In genomic region chrIII:8124323-8124722, ce11 we compare ENCODE assay signal across 4 worm cellular contexts.
TF ChIP-seq lines count a peak whose summit lies in the region.

No protein-coding gene starts in this region.

TF ChIP-seq in whole organism, L2 larva, 48 proteins besides CTCF, POLR2A, EP300 and RAD21 (continues in another document):
- TF ChIP-seq fos-1 (tag; optimal IDR thresholded peaks at IDR 0.05; lab: Kevin White, UChicago) (peak; percentile 86), ztf-1 (GFP tag; conservative IDR thresholded peaks at IDR 0.05; lab: Robert Waterston, UW) (no peak), C34F6.9 (tag; optimal IDR thresholded peaks at IDR 0.05; lab: Kevin White, UChicago) (peak; percentile 92), nhr-12 (tag; optimal IDR thresholded peaks at IDR 0.05; lab: Kevin White, UChicago) (no peak), nhr-77 (tag; optimal IDR thresholded peaks at IDR 0.05; lab: Kevin White, UChicago) (no peak), unc-55 (GFP tag; optimal IDR thresholded peaks at IDR 0.05; lab: Kevin White, UChicago) (peak; percentile 83), gmeb-1 (tag; optimal IDR thresholded peaks at IDR 0.05; lab: Kevin White, UChicago) (peak; percentile 37), ceh-82 (tag; optimal IDR thresholded peaks at IDR 0.05; lab: Kevin White, UChicago) (no peak), lin-13 (GFP tag; optimal IDR thresholded peaks at IDR 0.05; lab: Kevin White, UChicago) (peak; percentile 82), egl-27 (tag; optimal IDR thresholded peaks at IDR 0.05; lab: Kevin White, UChicago) (peak; percentile 34), snpc-4 (tag; optimal IDR thresholded peaks at IDR 0.05; lab: Kevin White, UChicago) (no peak), dmd-4 (tag; optimal IDR thresholded peaks at IDR 0.05; lab: Kevin White, UChicago) (no peak), ztf-11 (tag; optimal IDR thresholded peaks at IDR 0.05; lab: Kevin White, UChicago) (no peak), sem-4 (tag; optimal IDR thresholded peaks at IDR 0.05; lab: Kevin White, UChicago) (no peak), blmp-1 (tag; optimal IDR thresholded peaks at IDR 0.05; lab: Kevin White, UChicago; ENCODE audit: insufficient read depth) (no peak), unc-39 (tag; optimal IDR thresholded peaks at IDR 0.05; lab: Kevin White, UChicago) (no peak), nhr-25 (tag; optimal IDR thresholded peaks at IDR 0.05; lab: Kevin White, UChicago) (peak; percentile 88), mab-5 (tag; optimal IDR thresholded peaks at IDR 0.05; lab: Kevin White, UChicago) (peak; percentile 29), Y55F3AM.14 (GFP tag; optimal IDR thresholded peaks at IDR 0.05; lab: Kevin White, UChicago) (no peak), ZK546.5 (tag; optimal IDR thresholded peaks at IDR 0.05; lab: Kevin White, UChicago) (no peak), ama-1 (optimal IDR thresholded peaks at IDR 0.05; lab: Kevin White, UChicago) (no peak), ceh-16 (tag; optimal IDR thresholded peaks at IDR 0.05; lab: Kevin White, UChicago) (no peak), nhr-10 (tag; optimal IDR thresholded peaks at IDR 0.05; lab: Kevin White, UChicago) (no peak), nhr-11 (tag; optimal IDR thresholded peaks at IDR 0.05; lab: Kevin White, UChicago) (no peak)

TF ChIP-seq in whole organism, L4 larva, 104 proteins besides CTCF, POLR2A, EP300 and RAD21 (continues in another document):
- TF ChIP-seq ZK546.5 (tag; optimal IDR thresholded peaks at IDR 0.05; lab: Kevin White, UChicago) = no peak
- peak; percentile 70 for TF ChIP-seq hlh-30 (tag; optimal IDR thresholded peaks at IDR 0.05; lab: Kevin White, UChicago; ENCODE audit: insufficient read depth)
- no peak for TF ChIP-seq egl-27 (tag; optimal IDR thresholded peaks at IDR 0.05; lab: Kevin White, UChicago)
- no peak for TF ChIP-seq zag-1 (tag; optimal IDR thresholded peaks at IDR 0.05; lab: Kevin White, UChicago)
- TF ChIP-seq daf-16 (GFP tag; optimal IDR thresholded peaks at IDR 0.05; lab: Kevin White, UChicago) = no peak
- peak; percentile 49 for TF ChIP-seq daf-16 (tag; optimal IDR thresholded peaks at IDR 0.05; lab: Kevin White, UChicago)
- TF ChIP-seq madf-9 (GFP tag; conservative IDR thresholded peaks at IDR 0.05; lab: Robert Waterston, UW) = no peak
- no peak for TF ChIP-seq skn-1 (tag; optimal IDR thresholded peaks at IDR 0.05; lab: Kevin White, UChicago)
- TF ChIP-seq fos-1 (tag; optimal IDR thresholded peaks at IDR 0.05; lab: Kevin White, UChicago) = no peak
- peak; percentile 8 for TF ChIP-seq lin-13 (GFP tag; optimal IDR thresholded peaks at IDR 0.05; lab: Kevin White, UChicago)
- TF ChIP-seq dmd-9 (GFP tag; IDR thresholded peaks at IDR 0.05; lab: Robert Waterston, UW) = no peak
- no peak for TF ChIP-seq unc-39 (tag; optimal IDR thresholded peaks at IDR 0.05; lab: Kevin White, UChicago)
- peak; percentile 42 for TF ChIP-seq nhr-77 (tag; optimal IDR thresholded peaks at IDR 0.05; lab: Kevin White, UChicago)
- no peak for TF ChIP-seq madf-5 (GFP tag; IDR thresholded peaks at IDR 0.05; lab: Robert Waterston, UW)
- no peak for TF ChIP-seq spr-1 (tag; optimal IDR thresholded peaks at IDR 0.05; lab: Kevin White, UChicago)
- no peak for TF ChIP-seq Y105C5A.15 (GFP tag; IDR thresholded peaks at IDR 0.05; lab: Robert Waterston, UW)
- no peak for TF ChIP-seq aly-2 (tag; optimal IDR thresholded peaks at IDR 0.05; lab: Kevin White, UChicago)
- no peak for TF ChIP-seq lin-29 (GFP tag; IDR thresholded peaks at IDR 0.05; lab: Robert Waterston, UW)
- TF ChIP-seq egl-43 (GFP tag; IDR thresholded peaks at IDR 0.05; lab: Robert Waterston, UW) = no peak
- no peak for TF ChIP-seq Y75B8A.6 (GFP tag; IDR thresholded peaks at IDR 0.05; lab: Robert Waterston, UW)
- peak; percentile 76 for TF ChIP-seq nhr-28 (tag; optimal IDR thresholded peaks at IDR 0.05; lab: Kevin White, UChicago)
- TF ChIP-seq daf-19 (GFP tag; conservative IDR thresholded peaks at IDR 0.05; lab: Robert Waterston, UW) = no peak
- TF ChIP-seq arid-1 (GFP tag; conservative IDR thresholded peaks at IDR 0.05; lab: Robert Waterston, UW) = no peak
- TF ChIP-seq lsy-2 (tag; optimal IDR thresholded peaks at IDR 0.05; lab: Kevin White, UChicago) = peak; percentile 64 to 91
- no peak for TF ChIP-seq D1046.2 (GFP tag; IDR thresholded peaks at IDR 0.05; lab: Robert Waterston, UW)

TF ChIP-seq in whole organism, late embryonic, 69 proteins besides CTCF, POLR2A, EP300 and RAD21:
- TF ChIP-seq ceh-14 (tag; optimal IDR thresholded peaks at IDR 0.05; lab: Kevin White, UChicago) (no peak), unc-42 (tag; optimal IDR thresholded peaks at IDR 0.05; lab: Kevin White, UChicago) (peak; percentile 41), ceh-31 (tag; optimal IDR thresholded peaks at IDR 0.05; lab: Kevin White, UChicago) (peak; percentile 46), tbx-2 (tag; optimal IDR thresholded peaks at IDR 0.05; lab: Kevin White, UChicago) (peak; percentile 13), nfya-1 (tag; optimal IDR thresholded peaks at IDR 0.05; lab: Kevin White, UChicago) (peak; percentile 71), rnt-1 (tag; optimal IDR thresholded peaks at IDR 0.05; lab: Kevin White, UChicago) (peak; percentile 17), sox-2 (GFP tag; IDR thresholded peaks at IDR 0.05; lab: Robert Waterston, UW) (peak; percentile 7; the same call in 1 of the 2 replicates), dmd-4 (tag; optimal IDR thresholded peaks at IDR 0.05; lab: Kevin White, UChicago; ENCODE audit: borderline replicate concordance) (no peak), pax-1 (tag; optimal IDR thresholded peaks at IDR 0.05; lab: Kevin White, UChicago) (peak; percentile 66)
TF ChIP-seq in whole organism, late embryonic: peak in this region for 7.

TF ChIP-seq in whole organism, mixed stage, embryonic, 35 proteins besides CTCF, POLR2A, EP300 and RAD21:
- TF ChIP-seq unc-120 (tag; optimal IDR thresholded peaks at IDR 0.05; lab: Kevin White, UChicago; ENCODE audit: poor library complexity, severe bottlenecking) (peak; percentile 30), mls-2 (tag; optimal IDR thresholded peaks at IDR 0.05; lab: Kevin White, UChicago) (peak; percentile 48), lsy-2 (tag; optimal IDR thresholded peaks at IDR 0.05; lab: Kevin White, UChicago) (peak; percentile 34), hlh-1 (tag; optimal IDR thresholded peaks at IDR 0.05; lab: Kevin White, UChicago) (peak; percentile 5), nhr-237 (tag; optimal IDR thresholded peaks at IDR 0.05; lab: Kevin White, UChicago) (peak; percentile 52), nhr-12 (tag; optimal IDR thresholded peaks at IDR 0.05; lab: Kevin White, UChicago) (no peak), ztf-11 (tag; optimal IDR thresholded peaks at IDR 0.05; lab: Kevin White, UChicago) (no peak), ces-1 (GFP tag; optimal IDR thresholded peaks at IDR 0.05; lab: Kevin White, UChicago) (peak; percentile 79), unc-62 (GFP tag; optimal IDR thresholded peaks at IDR 0.05; lab: Kevin White, UChicago) (peak; percentile 18), lin-32 (GFP tag; optimal IDR thresholded peaks at IDR 0.05; lab: Kevin White, UChicago) (no peak)
